Fruit fly (Drosophila melanogaster): Measurements from ENCODE around the gene Prosbeta7.

DNA sequence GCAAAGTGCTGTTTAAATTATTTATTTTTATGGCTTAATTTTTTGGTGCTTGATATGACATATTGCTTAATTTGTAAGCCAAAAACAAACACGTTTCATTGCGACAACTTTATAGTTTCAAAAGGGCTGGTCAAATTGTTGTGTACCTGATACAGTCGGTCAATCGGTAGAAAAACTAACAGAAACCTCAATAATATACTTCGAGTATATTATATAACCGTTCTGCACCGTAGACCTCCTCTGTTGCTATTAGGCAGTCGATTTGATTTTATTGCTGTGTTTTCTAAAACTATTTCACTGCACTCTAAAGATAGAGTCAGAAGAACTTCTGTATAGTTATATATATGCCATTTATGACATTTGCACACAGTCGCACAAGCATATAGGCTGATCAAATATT lies 47.9 kb downstream of the Prosbeta7 start:
- no peak for TF ChIP-seq trem (tag; optimal IDR thresholded peaks at IDR 0.05)
- TF ChIP-seq jigr1 (GFP tag; IDR thresholded peaks at IDR 0.05), result no peak
- no peak for TF ChIP-seq Elba2 (GFP tag; optimal IDR thresholded peaks at IDR 0.05)
- no peak for TF ChIP-seq shn (GFP tag; optimal IDR thresholded peaks at IDR 0.05)
